Worm (Caenorhabditis elegans) whole organism, L1 larva: Measurements from ENCODE around the gene erd-2.1.
A peak's percentile ranks its signal among the peaks of the same experiment; 100 is the strongest.

Experiments
- C34B4.2 ChIP-seq: sonication (generic microtip); optimal IDR thresholded peaks from 2 replicates; lab custom pipeline; 2017; ENCODE audit warnings: mild to moderate bottlenecking, missing genetic modification characterization, missing compliant biosample characterization
- aha-1 ChIP-seq: fragments of 150-350 bp; optimal IDR thresholded peaks from 2 replicates; lab custom pipeline; 2014; ENCODE audit warnings: missing biosample characterization, missing genetic modification characterization
- blmp-1 ChIP-seq: fragments of 150-350 bp; optimal IDR thresholded peaks from 2 replicates; lab custom pipeline; 2014; ENCODE audit warnings: missing biosample characterization, missing genetic modification characterization
- ceh-8 ChIP-seq: fragments of 200-800 bp; sonication (Bioruptor generic); optimal IDR thresholded peaks from 2 replicates; lab custom pipeline; 2018; ENCODE audit warnings: mild to moderate bottlenecking, missing genetic modification characterization, moderate library complexity, missing compliant biosample characterization
- dsc-1 ChIP-seq: sonication (generic microtip); optimal IDR thresholded peaks from 2 replicates; lab custom pipeline; 2016; ENCODE audit warnings: mild to moderate bottlenecking, missing genetic modification characterization, missing compliant biosample characterization
- efl-1 ChIP-seq, 4 experiments: fragments of 150-350 bp; optimal IDR thresholded peaks in 3 of 4; peaks in 1 of 4; 1 replicate in 1 of 4; 2 replicates in 3 of 4; lab custom pipeline; 2014; ENCODE audit warnings: missing biosample characterization in 2 of 4, missing genetic modification characterization in 2 of 4, missing genetic modification reagents in 2 of 4
- elt-3 ChIP-seq, 6 experiments: fragments of 150-350 bp in 1 of 6; sonication (generic microtip); optimal IDR thresholded peaks; 2 replicates each; lab custom pipeline; 2017 to 2018; ENCODE audit warnings: missing biosample characterization in 6 of 6, missing genetic modification characterization in 6 of 6, inconsistent platforms in 1 of 6
- fkh-4 ChIP-seq: sonication (generic microtip); optimal IDR thresholded peaks from 2 replicates; lab custom pipeline; 2016; ENCODE audit warnings: missing compliant biosample characterization, missing genetic modification characterization, borderline replicate concordance
- hlh-17 ChIP-seq: fragments of 200-800 bp; sonication (Bioruptor generic); optimal IDR thresholded peaks from 2 replicates; lab custom pipeline; 2018; ENCODE audit warnings: missing genetic modification characterization, mild to moderate bottlenecking, missing compliant biosample characterization, moderate library complexity, borderline replicate concordance
- hpl-2 ChIP-seq: fragments of 150-350 bp; optimal IDR thresholded peaks from 2 replicates; lab custom pipeline; 2014; ENCODE audit warnings: missing biosample characterization, missing genetic modification reagents, missing genetic modification characterization
- irx-1 ChIP-seq: sonication (generic microtip); optimal IDR thresholded peaks from 2 replicates; lab custom pipeline; 2016; ENCODE audit warnings: missing genetic modification characterization, missing compliant biosample characterization
- isw-1 ChIP-seq: fragments of 200-800 bp; sonication (Bioruptor generic); IDR thresholded peaks from 2 replicates; pipeline ENCODE4 v1.3.6; 2022; ENCODE audit warnings: missing genetic modification characterization, missing compliant biosample characterization
- lin-13 ChIP-seq: fragments of 150-350 bp; optimal IDR thresholded peaks from 2 replicates; lab custom pipeline; 2014; ENCODE audit warnings: missing biosample characterization, missing genetic modification reagents, missing genetic modification characterization
- lin-14 ChIP-seq: fragments of 200-800 bp; sonication (Bioruptor generic); optimal IDR thresholded peaks from 2 replicates; lab custom pipeline; 2018; ENCODE audit warnings: mild to moderate bottlenecking, missing genetic modification characterization, moderate library complexity, missing compliant biosample characterization
- lin-15B ChIP-seq: fragments of 150-350 bp; sonication (generic microtip); optimal IDR thresholded peaks from 3 replicates; lab custom pipeline; 2014; ENCODE audit warnings: missing biosample characterization, missing genetic modification characterization
- lsy-2 ChIP-seq, 2 experiments: fragments of 150-350 bp; optimal IDR thresholded peaks; 2 replicates each; lab custom pipeline; 2014; ENCODE audit warnings: missing biosample characterization in 2 of 2, missing genetic modification characterization in 2 of 2
- mdl-1 ChIP-seq, 2 experiments: fragments of 150-350 bp; optimal IDR thresholded peaks; 2 replicates each; lab custom pipeline; 2014 to 2017; ENCODE audit warnings: missing biosample characterization in 2 of 2, missing genetic modification characterization in 2 of 2, inconsistent platforms in 1 of 2
- mef-2 ChIP-seq: fragments of 150-350 bp; optimal IDR thresholded peaks from 2 replicates; lab custom pipeline; 2014; ENCODE audit warnings: missing biosample characterization, missing genetic modification characterization
- mep-1 ChIP-seq: fragments of 150-350 bp; optimal IDR thresholded peaks from 2 replicates; lab custom pipeline; 2014; ENCODE audit warnings: missing biosample characterization, missing genetic modification characterization
- nhr-12 ChIP-seq: sonication (generic microtip); optimal IDR thresholded peaks from 2 replicates; lab custom pipeline; 2017; ENCODE audit warnings: missing biosample characterization, missing genetic modification characterization
- nhr-20 ChIP-seq: sonication (generic microtip); optimal IDR thresholded peaks from 2 replicates; lab custom pipeline; 2016; ENCODE audit warnings: mild to moderate bottlenecking, missing genetic modification characterization, missing compliant biosample characterization
- nhr-237 ChIP-seq: fragments of 150-350 bp; optimal IDR thresholded peaks from 2 replicates; lab custom pipeline; 2014; ENCODE audit warnings: missing biosample characterization, missing genetic modification characterization
- nhr-71 ChIP-seq: sonication (generic microtip); optimal IDR thresholded peaks from 2 replicates; lab custom pipeline; 2016; ENCODE audit warnings: mild to moderate bottlenecking, missing genetic modification characterization, moderate library complexity, missing compliant biosample characterization
- nhr-76 ChIP-seq: sonication (generic microtip); optimal IDR thresholded peaks from 2 replicates; lab custom pipeline; 2017; ENCODE audit warnings: missing biosample characterization, missing genetic modification characterization
- nhr-77 ChIP-seq: fragments of 150-350 bp; optimal IDR thresholded peaks from 2 replicates; lab custom pipeline; 2014; ENCODE audit warnings: missing biosample characterization, missing genetic modification characterization
- nhr-84 ChIP-seq: sonication (generic microtip); optimal IDR thresholded peaks from 2 replicates; lab custom pipeline; 2017; ENCODE audit warnings: missing biosample characterization, missing genetic modification characterization
- nhr-85 ChIP-seq: sonication (generic microtip); peaks from one replicate; lab custom pipeline; 2016; ENCODE audit warnings: missing genetic modification characterization, inconsistent platforms, missing compliant biosample characterization
- pqm-1 ChIP-seq: sonication (generic microtip); optimal IDR thresholded peaks from 3 replicates; lab custom pipeline; 2017; ENCODE audit warnings: missing biosample characterization, missing genetic modification characterization
- rnt-1 ChIP-seq: sonication (generic microtip); optimal IDR thresholded peaks from 2 replicates; lab custom pipeline; 2016; ENCODE audit warnings: mild to moderate bottlenecking, missing genetic modification characterization, moderate library complexity, missing compliant biosample characterization
- snpc-4 ChIP-seq: fragments of 150-350 bp; optimal IDR thresholded peaks from 2 replicates; lab custom pipeline; 2014; ENCODE audit warnings: missing biosample characterization, missing genetic modification characterization
- snu-23 ChIP-seq: sonication (generic microtip); optimal IDR thresholded peaks from 2 replicates; lab custom pipeline; 2016; ENCODE audit warnings: missing genetic modification characterization, missing compliant biosample characterization
- sox-4 ChIP-seq: sonication (generic microtip); optimal IDR thresholded peaks from 2 replicates; lab custom pipeline; 2016; ENCODE audit warnings: missing genetic modification characterization, missing compliant biosample characterization
- sptf-1 ChIP-seq: fragments of 150-350 bp; optimal IDR thresholded peaks from 2 replicates; lab custom pipeline; 2014; ENCODE audit warnings: missing biosample characterization, missing genetic modification characterization
- swsn-7 ChIP-seq: sonication (generic microtip); optimal IDR thresholded peaks from 2 replicates; lab custom pipeline; 2016; ENCODE audit warnings: missing genetic modification characterization, missing compliant biosample characterization
- unc-130 ChIP-seq: fragments of 150-350 bp; optimal IDR thresholded peaks from 2 replicates; lab custom pipeline; 2017; ENCODE audit warnings: missing biosample characterization, missing genetic modification characterization, inconsistent platforms
- unc-62 ChIP-seq: fragments of 150-350 bp; optimal IDR thresholded peaks from 2 replicates; lab custom pipeline; 2014; ENCODE audit warnings: missing biosample characterization, missing genetic modification reagents, missing genetic modification characterization
- zag-1 ChIP-seq: fragments of 150-350 bp; optimal IDR thresholded peaks from 2 replicates; lab custom pipeline; 2014; ENCODE audit warnings: missing biosample characterization, missing genetic modification characterization
- zip-4 ChIP-seq: fragments of 200-800 bp; sonication (Bioruptor generic); optimal IDR thresholded peaks from 2 replicates; lab custom pipeline; 2018; ENCODE audit warnings: mild to moderate bottlenecking, missing genetic modification characterization, moderate library complexity, missing compliant biosample characterization
- ztf-4 ChIP-seq: fragments of 150-350 bp; optimal IDR thresholded peaks from 2 replicates; lab custom pipeline; 2014; ENCODE audit warnings: missing biosample characterization, missing genetic modification characterization

The erd-2.1 gene

DNA sequence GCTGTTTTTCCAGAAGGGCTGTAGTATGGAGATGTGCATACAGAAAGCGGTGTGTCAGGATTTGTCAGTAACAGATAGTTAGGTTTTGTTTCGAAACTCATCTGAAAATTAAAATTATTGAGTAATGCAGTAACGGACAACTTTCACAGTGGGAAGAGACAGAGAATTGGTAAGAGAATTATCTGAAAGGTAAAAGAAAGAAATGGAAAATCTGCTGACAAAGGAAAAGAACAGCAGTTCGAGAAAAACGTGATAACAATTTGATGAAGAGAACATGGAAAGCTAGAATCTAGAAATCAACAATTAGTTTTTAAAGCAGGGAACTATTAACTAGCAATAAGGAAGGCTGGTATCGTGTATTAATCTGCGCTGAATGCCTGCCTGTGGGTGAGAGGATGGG lies 46.7 kb upstream of the erd-2.1 start, which contains the start of gene sex-1:
sex-1 (minus strand) TSS at position 101 of the 400 bp plus-strand sequence.
- TF ChIP-seq lsy-2 (tag; optimal IDR thresholded peaks at IDR 0.05; lab: Kevin White, UChicago), result no peak
- TF ChIP-seq nhr-84 (tag; lab: Kevin White, UChicago), result no peak
- TF ChIP-seq aha-1 (tag; lab: Kevin White, UChicago), result no peak
- no peak for TF ChIP-seq nhr-85 (tag; lab: Kevin White, UChicago)
- TF ChIP-seq irx-1 (tag; lab: Kevin White, UChicago), result no peak
- no peak for TF ChIP-seq hlh-17 (GFP tag; lab: Kevin White, UChicago)
- no peak for TF ChIP-seq zip-4
- no peak for TF ChIP-seq lin-13 (GFP tag; lab: Kevin White, UChicago)
- no peak for TF ChIP-seq unc-130 (tag; lab: Kevin White, UChicago)
- TF ChIP-seq ztf-4 (tag; lab: Kevin White, UChicago), result no peak
- no peak for TF ChIP-seq elt-3 (tag; optimal IDR thresholded peaks at IDR 0.05; lab: Kevin White, UChicago)
- no peak for TF ChIP-seq swsn-7 (tag; lab: Kevin White, UChicago)
- no peak for TF ChIP-seq nhr-12
- TF ChIP-seq mdl-1 (tag; optimal IDR thresholded peaks at IDR 0.05; lab: Kevin White, UChicago), result no peak
- TF ChIP-seq nhr-237 (tag; lab: Kevin White, UChicago), result no peak
- no peak for TF ChIP-seq dsc-1 (tag; lab: Kevin White, UChicago)
- TF ChIP-seq zag-1 (tag; lab: Kevin White, UChicago), result no peak
- TF ChIP-seq lin-15B (tag; lab: Kevin White, UChicago), result no peak

ce11 chrX:10204313-10205063 lies 45.9 kb upstream of the erd-2.1 start:
- no peak for TF ChIP-seq mdl-1 (tag; optimal IDR thresholded peaks at IDR 0.05; lab: Kevin White, UChicago)
- peak; percentile 71 for TF ChIP-seq blmp-1 (tag; lab: Kevin White, UChicago)
- TF ChIP-seq lin-14 (GFP tag; lab: Kevin White, UChicago), result peak; percentile 63
- peak; percentile 60 for TF ChIP-seq nhr-71
- peak; percentile 9 for TF ChIP-seq mep-1
- TF ChIP-seq rnt-1 (tag; lab: Kevin White, UChicago), result peak; percentile 62
- peak; percentile 13 for TF ChIP-seq snu-23
- no peak for TF ChIP-seq hlh-17 (GFP tag; lab: Kevin White, UChicago)
- peak; percentile 16 for TF ChIP-seq nhr-20

DNA sequence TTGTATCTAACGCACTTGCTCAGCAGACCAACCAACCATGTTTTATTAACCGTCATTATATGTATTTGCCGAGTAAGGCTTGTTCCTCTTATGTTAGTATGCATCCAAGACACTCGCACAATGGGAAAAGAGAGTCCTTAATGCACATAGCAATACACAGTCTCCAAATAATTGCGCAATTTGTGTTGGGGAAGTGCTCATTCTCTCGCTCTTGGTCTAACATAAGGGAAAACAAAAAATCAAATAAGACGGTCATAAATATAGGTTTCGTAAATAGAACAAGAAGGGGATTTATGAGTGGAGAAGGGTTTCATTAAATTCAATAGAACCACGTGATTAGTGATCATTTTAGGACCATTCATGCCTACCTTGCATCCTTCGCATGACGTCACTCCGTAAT lies 44.9 kb upstream of the erd-2.1 start:
- TF ChIP-seq unc-130 (tag; lab: Kevin White, UChicago) (no peak), nhr-237 (tag; lab: Kevin White, UChicago) (no peak), unc-62 (no peak), mef-2 (tag; lab: Kevin White, UChicago) (no peak), fkh-4 (tag; lab: Kevin White, UChicago) (no peak), C34B4.2 (tag; lab: Kevin White, UChicago) (no peak), hpl-2 (GFP tag; lab: Kevin White, UChicago) (no peak), swsn-7 (tag; lab: Kevin White, UChicago) (no peak), sptf-1 (tag; lab: Kevin White, UChicago) (no peak), sox-4 (tag; lab: Kevin White, UChicago) (no peak), ceh-8 (no peak), isw-1 (GFP tag; lab: Robert Waterston, UW) (no peak), rnt-1 (tag; lab: Kevin White, UChicago) (no peak), pqm-1 (tag; lab: Kevin White, UChicago) (no peak)

DNA sequence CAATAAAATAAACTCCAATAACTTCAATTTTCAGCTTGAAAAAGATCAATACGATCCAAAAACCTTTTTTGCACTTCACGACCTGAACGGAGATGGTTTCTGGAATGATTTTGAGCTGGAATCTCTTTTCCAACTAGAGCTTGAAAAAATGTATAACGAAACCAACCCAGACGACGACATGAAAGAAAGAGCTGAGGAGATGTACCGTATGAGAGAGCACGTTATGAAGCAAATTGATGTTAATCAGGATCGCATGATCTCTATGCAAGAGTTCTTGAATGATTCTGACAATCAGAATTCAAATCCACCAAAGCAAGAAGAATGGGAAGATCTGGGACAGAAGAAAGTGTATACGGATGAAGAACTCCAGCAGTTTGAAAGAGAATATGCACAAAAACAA lies 40.6 kb upstream of the erd-2.1 start:
- no peak for TF ChIP-seq efl-1 (optimal IDR thresholded peaks at IDR 0.05; lab: Kevin White, UChicago)
- peak in 1 of 2 experiments; percentile 74 for TF ChIP-seq efl-1 (GFP tag; optimal IDR thresholded peaks at IDR 0.05 in 1 of 2; lab: Kevin White, UChicago)
- TF ChIP-seq snpc-4 (tag; lab: Kevin White, UChicago), result no peak
- TF ChIP-seq nhr-77 (tag; lab: Kevin White, UChicago), result no peak
- no peak for TF ChIP-seq nhr-76 (tag; lab: Kevin White, UChicago)
- peak; percentile 18 for TF ChIP-seq nhr-85 (tag; lab: Kevin White, UChicago)
- no peak for TF ChIP-seq ceh-8
